Worm (Caenorhabditis elegans): ENCODE data around the gene sre-54.

DNA sequence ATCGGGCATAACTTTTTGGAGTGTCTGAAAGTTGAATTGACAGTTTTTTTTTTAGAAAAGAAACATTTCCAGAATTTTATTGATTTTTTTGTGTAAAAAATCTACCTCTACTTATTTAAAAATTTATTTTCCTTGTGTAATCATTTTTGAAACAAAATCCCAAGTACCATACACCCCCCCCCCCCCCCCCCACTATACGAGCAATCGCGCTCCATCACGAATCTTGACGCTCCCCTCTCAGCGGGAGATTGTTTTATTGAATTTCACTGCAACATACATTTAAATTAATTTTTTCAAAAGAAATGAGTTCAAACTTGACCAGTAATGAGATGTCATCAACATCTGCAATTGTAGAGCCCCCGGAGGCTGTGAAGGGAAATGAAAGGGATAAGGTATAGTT lies 6.9 kb downstream of the sre-54 start, which contains the start of gene sop-2:
- no peak for TF ChIP-seq unc-62 (GFP tag; optimal IDR thresholded peaks at IDR 0.05)
- TF ChIP-seq ceh-39 (tag; optimal IDR thresholded peaks at IDR 0.05): no peak
- no peak for TF ChIP-seq nhr-12 (tag; optimal IDR thresholded peaks at IDR 0.05)
- no peak for TF ChIP-seq nhr-237 (tag; optimal IDR thresholded peaks at IDR 0.05)
- TF ChIP-seq lsy-2 (tag; optimal IDR thresholded peaks at IDR 0.05): no peak
- no peak for TF ChIP-seq mep-1 (tag; optimal IDR thresholded peaks at IDR 0.05)
